Fruit fly (Drosophila melanogaster): ENCODE results near the gene CG3999.

CG3999 gene

dm6 chr3R:10251218-10251617 is at the start of gene CG3999:
Gene CG3999, plus strand, starts transcription at chr3R:10251518.
- no peak for TF ChIP-seq insv (optimal IDR thresholded peaks at IDR 0.05)
- TF ChIP-seq Sin3A (optimal IDR thresholded peaks at IDR 0.05), result no peak
- no peak for TF ChIP-seq ttk (optimal IDR thresholded peaks at IDR 0.05)
- TF ChIP-seq Myc (optimal IDR thresholded peaks at IDR 0.05), result no peak
- TF ChIP-seq psq (optimal IDR thresholded peaks at IDR 0.05), result no peak
- no peak for TF ChIP-seq h (optimal IDR thresholded peaks at IDR 0.05)

- TF ChIP-seq Myc (optimal IDR thresholded peaks at IDR 0.05) (no peak), insv (optimal IDR thresholded peaks at IDR 0.05) (no peak), psq (optimal IDR thresholded peaks at IDR 0.05) (no peak), h (optimal IDR thresholded peaks at IDR 0.05) (no peak), Sin3A (optimal IDR thresholded peaks at IDR 0.05) (no peak), ttk (optimal IDR thresholded peaks at IDR 0.05) (no peak)
Measured at dm6 chr3R:10203554-10203953, 47.8 kb upstream of the CG3999 start.

dm6 chr3R:10206740-10207139 is 44.6 kb upstream of the CG3999 start:
- TF ChIP-seq insv (optimal IDR thresholded peaks at IDR 0.05) (no peak), h (optimal IDR thresholded peaks at IDR 0.05) (no peak), Sin3A (optimal IDR thresholded peaks at IDR 0.05) (no peak), Myc (optimal IDR thresholded peaks at IDR 0.05) (no peak), ttk (optimal IDR thresholded peaks at IDR 0.05) (no peak), psq (optimal IDR thresholded peaks at IDR 0.05) (no peak)

dm6 chr3R:10212799-10213198 is 38.5 kb upstream of the CG3999 start, which contains the start of gene Timp:
Gene Timp, minus strand, starts transcription at chr3R:10213007.
- no peak for TF ChIP-seq Myc (optimal IDR thresholded peaks at IDR 0.05)
- no peak for TF ChIP-seq ttk (optimal IDR thresholded peaks at IDR 0.05)
- no peak for TF ChIP-seq psq (optimal IDR thresholded peaks at IDR 0.05)
- TF ChIP-seq h (optimal IDR thresholded peaks at IDR 0.05), result no peak
- TF ChIP-seq insv (optimal IDR thresholded peaks at IDR 0.05), result no peak
- TF ChIP-seq Sin3A (optimal IDR thresholded peaks at IDR 0.05), result no peak

- no peak for TF ChIP-seq h (optimal IDR thresholded peaks at IDR 0.05)
- TF ChIP-seq ttk (optimal IDR thresholded peaks at IDR 0.05), result no peak
- no peak for TF ChIP-seq Sin3A (optimal IDR thresholded peaks at IDR 0.05)
- TF ChIP-seq Myc (optimal IDR thresholded peaks at IDR 0.05), result no peak
- TF ChIP-seq psq (optimal IDR thresholded peaks at IDR 0.05), result no peak
- TF ChIP-seq insv (optimal IDR thresholded peaks at IDR 0.05), result no peak
Measured at dm6 chr3R:10213430-10213829, 37.9 kb upstream of the CG3999 start.

dm6 chr3R:10217998-10218397 is 33.3 kb upstream of the CG3999 start:
- TF ChIP-seq psq (optimal IDR thresholded peaks at IDR 0.05) (no peak), ttk (optimal IDR thresholded peaks at IDR 0.05) (no peak), Myc (optimal IDR thresholded peaks at IDR 0.05) (no peak), insv (optimal IDR thresholded peaks at IDR 0.05) (no peak), h (optimal IDR thresholded peaks at IDR 0.05) (no peak), Sin3A (optimal IDR thresholded peaks at IDR 0.05) (no peak)

dm6 chr3R:10222416-10222815 is 28.9 kb upstream of the CG3999 start, which contains the start of gene CG12420:
Gene CG12420, plus strand, starts transcription at chr3R:10222698.
- TF ChIP-seq Sin3A (optimal IDR thresholded peaks at IDR 0.05) (no peak), psq (optimal IDR thresholded peaks at IDR 0.05) (no peak), h (optimal IDR thresholded peaks at IDR 0.05) (no peak), Myc (optimal IDR thresholded peaks at IDR 0.05) (no peak), ttk (optimal IDR thresholded peaks at IDR 0.05) (no peak), insv (optimal IDR thresholded peaks at IDR 0.05) (no peak)

- TF ChIP-seq ttk (optimal IDR thresholded peaks at IDR 0.05) (no peak), h (optimal IDR thresholded peaks at IDR 0.05) (no peak), Sin3A (optimal IDR thresholded peaks at IDR 0.05) (no peak), insv (optimal IDR thresholded peaks at IDR 0.05) (no peak), psq (optimal IDR thresholded peaks at IDR 0.05) (no peak), Myc (optimal IDR thresholded peaks at IDR 0.05) (no peak)
Measured at dm6 chr3R:10224594-10224993, 26.7 kb upstream of the CG3999 start, which contains the start of the genes CG12817 and CG34107. Gene CG12817, minus strand, starts transcription at chr3R:10224725. Gene CG34107, plus strand, starts transcription at chr3R:10224909.

- no peak for TF ChIP-seq Sin3A (optimal IDR thresholded peaks at IDR 0.05)
- no peak for TF ChIP-seq insv (optimal IDR thresholded peaks at IDR 0.05)
- no peak for TF ChIP-seq Myc (optimal IDR thresholded peaks at IDR 0.05)
- TF ChIP-seq psq (optimal IDR thresholded peaks at IDR 0.05), result no peak
- no peak for TF ChIP-seq h (optimal IDR thresholded peaks at IDR 0.05)
- TF ChIP-seq ttk (optimal IDR thresholded peaks at IDR 0.05), result no peak
Measured at dm6 chr3R:10225390-10225789, 25.9 kb upstream of the CG3999 start, which contains the start of gene CG42795. Gene CG42795, plus strand, starts transcription at chr3R:10225690.

dm6 chr3R:10226132-10227023 is 24.9 kb upstream of the CG3999 start:
- TF ChIP-seq ttk (optimal IDR thresholded peaks at IDR 0.05), result no peak

- TF ChIP-seq Myc (optimal IDR thresholded peaks at IDR 0.05), result no peak
- no peak for TF ChIP-seq h (optimal IDR thresholded peaks at IDR 0.05)
- TF ChIP-seq insv (optimal IDR thresholded peaks at IDR 0.05), result no peak
- TF ChIP-seq ttk (optimal IDR thresholded peaks at IDR 0.05), result no peak
- TF ChIP-seq psq (optimal IDR thresholded peaks at IDR 0.05), result no peak
- TF ChIP-seq Sin3A (optimal IDR thresholded peaks at IDR 0.05), result no peak
Measured at dm6 chr3R:10227990-10228389, 23.3 kb upstream of the CG3999 start.

- TF ChIP-seq psq (optimal IDR thresholded peaks at IDR 0.05) (no peak), Myc (optimal IDR thresholded peaks at IDR 0.05) (no peak), ttk (optimal IDR thresholded peaks at IDR 0.05) (no peak), Sin3A (optimal IDR thresholded peaks at IDR 0.05) (no peak), insv (optimal IDR thresholded peaks at IDR 0.05) (no peak), h (optimal IDR thresholded peaks at IDR 0.05) (no peak)
Measured at dm6 chr3R:10251846-10252245, 528 bp downstream of the CG3999 start.

Measured in Kc167 (cell line).